Worm (Caenorhabditis elegans) whole organism, L3 larva: ENCODE data around the gene Y73B3A.8.
"Not testable (repeated sequence)": the region's sequence is repeated elsewhere in the genome, so short reads cannot be mapped to it uniquely, and the experiment has no call there.

ENCODE experiments used
- ZK546.5 ChIP-seq: sonication (generic microtip); optimal IDR thresholded peaks from 2 replicates; lab custom pipeline; 2017; ENCODE audit warnings: missing biosample characterization, missing genetic modification characterization
- aly-2 ChIP-seq: fragments of 150-350 bp; optimal IDR thresholded peaks from 2 replicates; lab custom pipeline; 2014; ENCODE audit warnings: missing biosample characterization, missing genetic modification characterization
- ama-1 ChIP-seq: fragments of 150-350 bp; optimal IDR thresholded peaks from 2 replicates; lab custom pipeline; 2018
- ceh-28 ChIP-seq: fragments of 150-350 bp; optimal IDR thresholded peaks from 2 replicates; lab custom pipeline; 2014; ENCODE audit warnings: missing biosample characterization, missing genetic modification reagents, missing genetic modification characterization
- ceh-82 ChIP-seq: fragments of 150-350 bp; optimal IDR thresholded peaks from 2 replicates; lab custom pipeline; 2014; ENCODE audit warnings: missing biosample characterization, missing genetic modification characterization
- egl-5 ChIP-seq: fragments of 150-350 bp; optimal IDR thresholded peaks from 2 replicates; lab custom pipeline; 2017; ENCODE audit warnings: missing biosample characterization, missing genetic modification reagents, missing genetic modification characterization, inconsistent platforms
- elt-1 ChIP-seq: fragments of 150-350 bp; optimal IDR thresholded peaks from 2 replicates; lab custom pipeline; 2014; ENCODE audit warnings: missing biosample characterization, missing genetic modification characterization
- elt-3 ChIP-seq, 3 experiments: fragments of 150-350 bp in 1 of 3; sonication (generic microtip) in 2 of 3; optimal IDR thresholded peaks; 2 replicates in 2 of 3; 4 replicates in 1 of 3; lab custom pipeline; 2014 to 2017; ENCODE audit warnings: missing biosample characterization in 3 of 3, missing genetic modification characterization in 3 of 3
- eor-1 ChIP-seq, 2 experiments: fragments of 150-350 bp; optimal IDR thresholded peaks; 2 replicates each; lab custom pipeline; 2014 to 2018; ENCODE audit warnings: missing biosample characterization in 2 of 2, missing genetic modification characterization in 2 of 2
- fkh-10 ChIP-seq: sonication (generic microtip); optimal IDR thresholded peaks from 2 replicates; lab custom pipeline; 2017; ENCODE audit warnings: missing biosample characterization, missing genetic modification reagents, missing genetic modification characterization
- fkh-2 ChIP-seq: fragments of 150-350 bp; optimal IDR thresholded peaks from 2 replicates; lab custom pipeline; 2014; ENCODE audit warnings: missing biosample characterization, missing genetic modification reagents, missing genetic modification characterization
- fos-1 ChIP-seq: fragments of 150-350 bp; optimal IDR thresholded peaks from 2 replicates; lab custom pipeline; 2014; ENCODE audit warnings: missing biosample characterization, missing genetic modification characterization
- hmg-11 ChIP-seq: sonication (generic microtip); optimal IDR thresholded peaks from 2 replicates; lab custom pipeline; 2016; ENCODE audit warnings: missing genetic modification characterization, missing compliant biosample characterization
- lin-15B ChIP-seq: fragments of 150-350 bp; optimal IDR thresholded peaks from 2 replicates; lab custom pipeline; 2014; ENCODE audit warnings: missing biosample characterization, missing genetic modification characterization
- lin-39 ChIP-seq: fragments of 150-350 bp; optimal IDR thresholded peaks from 2 replicates; lab custom pipeline; 2018; ENCODE audit warnings: missing biosample characterization, missing genetic modification reagents, missing genetic modification characterization
- mdl-1 ChIP-seq: fragments of 150-350 bp; optimal IDR thresholded peaks from 2 replicates; lab custom pipeline; 2014; ENCODE audit warnings: missing biosample characterization, missing genetic modification characterization
- mml-1 ChIP-seq: fragments of 150-350 bp; sonication (generic microtip); optimal IDR thresholded peaks from 3 replicates; lab custom pipeline; 2014; ENCODE audit warnings: missing biosample characterization, missing genetic modification characterization
- nhr-23 ChIP-seq: fragments of 150-350 bp; optimal IDR thresholded peaks from 2 replicates; lab custom pipeline; 2014; ENCODE audit warnings: missing biosample characterization, missing genetic modification reagents, missing genetic modification characterization
- nhr-237 ChIP-seq: fragments of 150-350 bp; optimal IDR thresholded peaks from 2 replicates; lab custom pipeline; 2014; ENCODE audit warnings: missing biosample characterization, missing genetic modification characterization
- nhr-28 ChIP-seq: fragments of 150-350 bp; optimal IDR thresholded peaks from 2 replicates; lab custom pipeline; 2014; ENCODE audit warnings: missing biosample characterization, missing genetic modification characterization
- nhr-43 ChIP-seq: sonication (generic microtip); optimal IDR thresholded peaks from 2 replicates; lab custom pipeline; 2016; ENCODE audit warnings: mild to moderate bottlenecking, missing genetic modification characterization, missing compliant biosample characterization; ENCODE audit not compliant: poor library complexity, severe bottlenecking
- nhr-76 ChIP-seq: fragments of 150-350 bp; sonication (generic microtip); optimal IDR thresholded peaks from 5 replicates; lab custom pipeline; 2014; ENCODE audit warnings: missing biosample characterization, missing genetic modification characterization
- pha-4 ChIP-seq: fragments of 150-350 bp; optimal IDR thresholded peaks from 2 replicates; lab custom pipeline; 2014; ENCODE audit warnings: missing biosample characterization, missing genetic modification reagents, missing genetic modification characterization
- pqm-1 ChIP-seq: fragments of 150-350 bp; optimal IDR thresholded peaks from 2 replicates; lab custom pipeline; 2017; ENCODE audit warnings: missing biosample characterization, missing genetic modification characterization, inconsistent platforms
- skn-1 ChIP-seq: fragments of 150-350 bp; optimal IDR thresholded peaks from 2 replicates; lab custom pipeline; 2014; ENCODE audit warnings: missing biosample characterization, missing genetic modification characterization
- snpc-4 ChIP-seq: fragments of 150-350 bp; optimal IDR thresholded peaks from 2 replicates; lab custom pipeline; 2014; ENCODE audit warnings: missing biosample characterization, missing genetic modification characterization
- tbx-2 ChIP-seq: sonication (generic microtip); optimal IDR thresholded peaks from 2 replicates; lab custom pipeline; 2016; ENCODE audit warnings: mild to moderate bottlenecking, missing genetic modification characterization, missing compliant biosample characterization
- unc-39 ChIP-seq: sonication (generic microtip); optimal IDR thresholded peaks from 4 replicates; lab custom pipeline; 2017; ENCODE audit warnings: missing biosample characterization, missing genetic modification characterization
- unc-62 ChIP-seq: fragments of 150-350 bp; sonication (generic microtip); optimal IDR thresholded peaks from 4 replicates; lab custom pipeline; 2014; ENCODE audit warnings: missing biosample characterization, missing genetic modification reagents, missing genetic modification characterization
- ztf-11 ChIP-seq: fragments of 150-350 bp; optimal IDR thresholded peaks from 2 replicates; lab custom pipeline; 2014; ENCODE audit warnings: missing biosample characterization, missing genetic modification characterization
- ztf-4 ChIP-seq: fragments of 150-350 bp; optimal IDR thresholded peaks from 2 replicates; lab custom pipeline; 2014; ENCODE audit warnings: missing biosample characterization, missing genetic modification characterization

The Y73B3A.8 gene

DNA sequence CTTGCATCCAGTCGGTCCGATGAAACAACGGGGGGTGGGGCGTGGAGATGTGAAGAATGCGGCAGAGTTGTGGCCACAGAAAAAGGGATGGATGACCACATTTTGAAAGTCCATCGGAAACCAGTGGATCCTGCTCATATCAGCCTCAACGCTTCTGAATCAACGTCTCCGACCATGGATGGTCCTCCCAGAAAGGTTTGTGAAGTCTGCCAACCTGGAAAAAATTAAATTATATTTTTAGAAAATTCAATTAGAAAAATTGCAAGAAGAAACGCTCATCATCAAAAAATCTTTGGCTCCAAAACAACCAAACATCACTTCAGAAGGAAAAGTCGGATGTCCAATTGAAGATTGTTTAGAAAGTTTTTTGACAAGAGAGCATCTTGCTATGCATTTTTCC is at the start of gene Y73B3A.8:
Y73B3A.8 (minus strand) TSS at position 101 of the 400 bp plus-strand sequence.
- TF ChIP-seq ZK546.5 (tag; lab: Kevin White, UChicago) = no peak
- no peak for TF ChIP-seq fos-1 (tag; lab: Kevin White, UChicago)
- TF ChIP-seq ztf-4 (tag; lab: Kevin White, UChicago) = no peak
- no peak for TF ChIP-seq egl-5 (tag; lab: Kevin White, UChicago)
- no peak for TF ChIP-seq ceh-82
- TF ChIP-seq mdl-1 (tag; lab: Kevin White, UChicago) = no peak
- no peak for TF ChIP-seq mml-1
- TF ChIP-seq, all 47 proteins: peak for 0

DNA sequence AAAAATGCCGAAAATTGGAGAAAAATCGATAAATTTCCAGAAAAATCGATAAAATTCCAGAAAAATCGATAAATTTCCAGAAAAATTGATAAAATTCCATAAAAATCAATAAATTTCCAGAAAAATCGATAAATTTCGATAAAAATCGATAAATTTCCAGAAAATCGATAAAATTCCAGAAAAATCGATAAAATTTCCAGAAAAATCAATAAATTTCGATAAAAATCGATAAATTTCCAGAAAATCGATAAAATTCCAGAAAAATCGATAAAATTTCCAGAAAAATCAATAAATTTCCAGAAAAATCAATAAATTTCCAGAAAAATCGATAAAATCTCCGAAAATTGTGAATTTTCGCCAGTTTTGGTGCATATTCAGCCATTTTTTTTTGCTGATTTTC is 42.5 kb upstream of the Y73B3A.8 start:
- peak; percentile 43 for TF ChIP-seq ceh-28 (tag; lab: Kevin White, UChicago)
- TF ChIP-seq, all 47 proteins: peak for 1; not testable (repeated sequence) for 46

DNA sequence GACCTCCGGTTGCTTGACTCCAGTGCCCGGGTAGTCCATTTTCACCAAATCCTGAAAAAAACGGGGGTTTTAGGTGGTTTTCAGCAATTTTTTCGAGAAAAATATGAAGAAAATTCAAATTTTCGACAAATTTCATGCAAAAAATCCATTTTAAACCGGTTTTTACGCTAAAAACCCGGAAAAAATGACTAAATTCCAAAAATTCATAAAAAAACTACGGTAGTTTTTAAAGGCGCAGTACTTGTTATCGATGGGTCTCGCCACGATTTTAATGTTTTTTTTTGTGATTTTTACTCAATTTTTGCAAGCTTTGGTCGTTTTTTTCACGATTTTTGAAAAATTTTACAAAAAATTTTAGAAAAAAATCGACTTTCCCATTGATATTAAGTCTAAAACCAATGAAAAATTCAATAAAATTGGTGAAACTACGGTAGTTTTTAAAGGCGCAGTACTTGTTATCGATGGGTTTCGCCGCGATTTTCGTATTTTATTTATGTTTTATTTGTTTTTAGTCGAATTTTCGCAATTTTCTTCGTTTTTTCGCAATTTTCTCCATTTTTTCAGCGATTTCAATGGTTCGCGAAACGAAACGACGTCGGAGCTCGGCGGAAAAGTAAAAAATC is 41.2 kb upstream of the Y73B3A.8 start, which contains the start of the genes T08D2.6 and chkr-1:
T08D2.6 (minus strand) TSS at position 51 of the 623 bp plus-strand sequence.
chkr-1 (plus strand) TSS at position 573 of the 623 bp plus-strand sequence.
- TF ChIP-seq unc-39 (tag; lab: Kevin White, UChicago); ceh-82; lin-39 (tag; lab: Kevin White, UChicago): not testable (repeated sequence)

DNA sequence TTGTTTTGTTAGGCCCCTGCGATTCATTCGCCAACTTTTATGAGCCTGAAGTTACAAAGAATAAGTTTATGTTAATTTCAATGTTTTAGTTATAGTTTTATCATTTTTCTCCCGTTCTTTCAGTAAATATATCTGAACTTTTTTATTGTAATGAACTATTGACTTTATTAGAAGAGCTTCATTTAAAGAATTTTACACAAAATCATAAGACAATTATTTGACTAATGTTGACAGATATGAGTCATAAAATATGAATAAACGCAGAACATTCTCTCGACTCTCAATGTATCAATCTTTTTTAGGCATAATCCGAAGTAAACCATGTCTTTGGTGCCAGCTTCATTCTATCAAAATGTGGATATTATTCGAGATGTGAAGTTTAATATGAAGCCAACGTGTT is 36.0 kb upstream of the Y73B3A.8 start, which contains the start of the genes T08D2.5 and T08D2.4:
T08D2.5 (plus strand) TSS at position 301 of the 400 bp plus-strand sequence.
T08D2.4 (plus strand) TSS at position 322 of the 400 bp plus-strand sequence.
- TF ChIP-seq egl-5 (tag; lab: Kevin White, UChicago) (no peak), aly-2 (tag; lab: Kevin White, UChicago) (no peak), nhr-28 (no peak), fkh-10 (GFP tag; lab: Kevin White, UChicago) (no peak), nhr-43 (no peak), pqm-1 (tag; lab: Kevin White, UChicago) (no peak), unc-62 (GFP tag; lab: Kevin White, UChicago) (no peak), lin-15B (tag; lab: Kevin White, UChicago) (no peak), ztf-11 (tag; lab: Kevin White, UChicago) (no peak), ceh-28 (tag; lab: Kevin White, UChicago) (no peak), tbx-2 (tag; lab: Kevin White, UChicago) (no peak), nhr-23 (no peak), elt-1 (no peak), elt-3 (tag; optimal IDR thresholded peaks at IDR 0.05; lab: Kevin White, UChicago) (no peak), nhr-237 (tag; lab: Kevin White, UChicago) (no peak)

DNA sequence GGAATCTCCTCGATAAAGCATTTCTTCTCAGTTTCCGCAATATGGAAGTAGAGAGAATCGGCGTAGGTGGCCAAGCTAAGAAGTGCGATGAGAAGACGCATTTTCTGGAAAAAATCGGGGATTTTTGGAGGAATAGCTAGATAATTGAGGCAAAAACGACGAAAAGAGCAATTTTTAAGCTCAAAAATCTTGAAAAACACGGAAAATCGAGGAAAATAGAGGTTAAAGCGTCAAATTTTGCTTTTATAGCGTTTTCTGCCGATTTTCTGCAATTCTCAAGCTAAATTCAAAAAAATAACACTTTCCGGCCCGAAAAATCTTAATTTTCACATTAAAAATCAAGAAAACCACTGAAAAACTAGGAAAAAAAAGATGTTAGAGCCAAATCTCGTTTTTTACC is 22.0 kb upstream of the Y73B3A.8 start, which contains the start of gene tmed-12:
tmed-12 (minus strand) TSS at position 101 of the 400 bp plus-strand sequence.
- not testable (repeated sequence) for TF ChIP-seq eor-1 (tag; optimal IDR thresholded peaks at IDR 0.05; lab: Kevin White, UChicago); hmg-11 (tag; lab: Kevin White, UChicago); fkh-2 (tag; lab: Kevin White, UChicago)

DNA sequence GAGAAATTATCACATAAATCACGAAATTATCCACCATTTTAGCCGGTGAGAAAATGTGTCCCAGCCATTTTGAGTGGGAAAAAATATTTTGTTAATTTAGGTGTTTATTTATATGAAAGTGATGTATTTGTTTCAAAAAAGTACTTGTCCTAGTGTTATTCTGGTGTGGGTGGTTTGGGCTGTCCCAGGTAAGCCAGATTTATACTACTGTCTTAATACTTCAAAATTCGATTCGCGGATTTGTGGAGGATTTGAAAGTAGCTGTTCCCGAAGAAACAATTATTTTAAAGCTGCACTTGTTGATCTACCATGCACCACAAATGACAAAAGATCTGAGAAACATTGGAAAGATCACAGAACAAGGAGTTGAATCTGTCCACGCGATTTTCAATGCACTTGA is 6.8 kb upstream of the Y73B3A.8 start, which contains the start of gene Y73B3A.11:
Y73B3A.11 (plus strand) TSS at position 301 of the 400 bp plus-strand sequence.
- TF ChIP-seq ama-1 (no peak), skn-1 (no peak), nhr-76 (tag; lab: Kevin White, UChicago) (no peak), snpc-4 (tag; lab: Kevin White, UChicago) (no peak), fos-1 (tag; lab: Kevin White, UChicago) (no peak), elt-1 (no peak), pha-4 (tag; lab: Kevin White, UChicago) (no peak), ztf-4 (tag; lab: Kevin White, UChicago) (no peak)
